Worm (Caenorhabditis elegans): ENCODE results near the gene F54D5.5.
"Not testable (repeated sequence)": the region's sequence is repeated elsewhere in the genome, so short reads cannot be mapped to it uniquely, and the experiment has no call there.

Gene F54D5.5

ce11 chrII:11537606-11538016 is 29.2 kb downstream of the F54D5.5 start:
- TF ChIP-seq ZK546.5 (tag; optimal IDR thresholded peaks at IDR 0.05) (no peak), nhr-11 (tag; optimal IDR thresholded peaks at IDR 0.05) (no peak), unc-55 (GFP tag; optimal IDR thresholded peaks at IDR 0.05) (no peak)

ce11 chrII:11537115-11537514 is 29.7 kb downstream of the F54D5.5 start:
- TF ChIP-seq sma-9 (GFP tag; optimal IDR thresholded peaks at IDR 0.05) (no peak), sma-9 (tag; optimal IDR thresholded peaks at IDR 0.05) (no peak), F13H6.1 (tag; optimal IDR thresholded peaks at IDR 0.05) (no peak), nhr-129 (tag; optimal IDR thresholded peaks at IDR 0.05) (no peak), nhr-12 (tag; optimal IDR thresholded peaks at IDR 0.05) (no peak), aly-2 (tag; optimal IDR thresholded peaks at IDR 0.05) (no peak), dmd-4 (tag; optimal IDR thresholded peaks at IDR 0.05) (no peak), ama-1 (optimal IDR thresholded peaks at IDR 0.05) (no peak), R02D3.7 (tag; optimal IDR thresholded peaks at IDR 0.05) (no peak), lin-13 (GFP tag; optimal IDR thresholded peaks at IDR 0.05) (no peak), zag-1 (tag; optimal IDR thresholded peaks at IDR 0.05) (no peak), sma-3 (GFP tag; optimal IDR thresholded peaks at IDR 0.05) (no peak), nhr-237 (tag; optimal IDR thresholded peaks at IDR 0.05) (no peak), nhr-11 (tag; optimal IDR thresholded peaks at IDR 0.05) (no peak), C34F6.9 (tag; optimal IDR thresholded peaks at IDR 0.05) (no peak), fos-1 (tag; optimal IDR thresholded peaks at IDR 0.05) (no peak), Y55F3AM.14 (GFP tag; optimal IDR thresholded peaks at IDR 0.05) (no peak), lin-39 (tag; optimal IDR thresholded peaks at IDR 0.05) (no peak)

ce11 chrII:11536505-11536904 is 30.3 kb downstream of the F54D5.5 start:
- no peak for TF ChIP-seq crh-2 (tag; optimal IDR thresholded peaks at IDR 0.05)
- no peak for TF ChIP-seq snpc-4 (tag; optimal IDR thresholded peaks at IDR 0.05)
- no peak for TF ChIP-seq C34F6.9 (tag; optimal IDR thresholded peaks at IDR 0.05)
- TF ChIP-seq mdl-1 (tag; optimal IDR thresholded peaks at IDR 0.05): no peak

ce11 chrII:11535924-11536323 is 30.9 kb downstream of the F54D5.5 start:
- TF ChIP-seq ceh-16 (tag; optimal IDR thresholded peaks at IDR 0.05) (no peak), skn-1 (tag; optimal IDR thresholded peaks at IDR 0.05) (no peak), aly-2 (tag; optimal IDR thresholded peaks at IDR 0.05) (no peak), nhr-23 (tag; optimal IDR thresholded peaks at IDR 0.05) (no peak), lin-11 (tag; optimal IDR thresholded peaks at IDR 0.05) (no peak), F13H6.1 (tag; optimal IDR thresholded peaks at IDR 0.05) (no peak), peb-1 (tag; optimal IDR thresholded peaks at IDR 0.05) (no peak), Y55F3AM.14 (GFP tag; optimal IDR thresholded peaks at IDR 0.05) (no peak), blmp-1 (tag; optimal IDR thresholded peaks at IDR 0.05; ENCODE audit: insufficient read depth) (no peak), nhr-237 (tag; optimal IDR thresholded peaks at IDR 0.05) (no peak), nhr-25 (tag; optimal IDR thresholded peaks at IDR 0.05) (no peak), ama-1 (optimal IDR thresholded peaks at IDR 0.05) (no peak), unc-55 (GFP tag; optimal IDR thresholded peaks at IDR 0.05) (no peak), zag-1 (tag; optimal IDR thresholded peaks at IDR 0.05) (no peak), sma-9 (GFP tag; optimal IDR thresholded peaks at IDR 0.05) (no peak), sma-9 (tag; optimal IDR thresholded peaks at IDR 0.05) (no peak), ztf-4 (tag; optimal IDR thresholded peaks at IDR 0.05) (no peak), nhr-12 (tag; optimal IDR thresholded peaks at IDR 0.05) (no peak), dmd-4 (tag; optimal IDR thresholded peaks at IDR 0.05) (no peak), mbf-1 (tag; optimal IDR thresholded peaks at IDR 0.05) (no peak)

ce11 chrII:11535429-11535828 is 31.4 kb downstream of the F54D5.5 start:
- no peak for TF ChIP-seq aly-2 (tag; optimal IDR thresholded peaks at IDR 0.05)
- TF ChIP-seq nhr-237 (tag; optimal IDR thresholded peaks at IDR 0.05): no peak
- no peak for TF ChIP-seq blmp-1 (tag; optimal IDR thresholded peaks at IDR 0.05; ENCODE audit: insufficient read depth)
- no peak for TF ChIP-seq ZK546.5 (tag; optimal IDR thresholded peaks at IDR 0.05)
- no peak for TF ChIP-seq unc-55 (GFP tag; optimal IDR thresholded peaks at IDR 0.05)

ce11 chrII:11534429-11535099 is 32.3 kb downstream of the F54D5.5 start, which contains the start of gene Y62F5A.12:
Gene Y62F5A.12 (minus strand): TSS chrII:11534479.
- TF ChIP-seq sem-4 (tag; optimal IDR thresholded peaks at IDR 0.05) (peak; percentile 50), zag-1 (tag; optimal IDR thresholded peaks at IDR 0.05) (peak; percentile 2), nhr-21 (tag; optimal IDR thresholded peaks at IDR 0.05) (peak; percentile 54), mdl-1 (tag; optimal IDR thresholded peaks at IDR 0.05) (peak in 1 of 2 experiments; percentile 58), sma-9 (GFP tag; optimal IDR thresholded peaks at IDR 0.05) (peak; percentile 88), Y55F3AM.14 (GFP tag; optimal IDR thresholded peaks at IDR 0.05) (peak; percentile 73), egl-27 (tag; optimal IDR thresholded peaks at IDR 0.05) (peak; percentile 64), nhr-129 (tag; optimal IDR thresholded peaks at IDR 0.05) (peak; percentile 69), F13H6.1 (tag; optimal IDR thresholded peaks at IDR 0.05) (peak; percentile 89), lin-11 (tag; optimal IDR thresholded peaks at IDR 0.05) (peak; percentile 39), ceh-82 (tag; optimal IDR thresholded peaks at IDR 0.05) (peak; percentile 65), gmeb-1 (tag; optimal IDR thresholded peaks at IDR 0.05) (peak; percentile 86), sma-3 (GFP tag; optimal IDR thresholded peaks at IDR 0.05) (peak; percentile 94), lin-13 (GFP tag; optimal IDR thresholded peaks at IDR 0.05) (peak; percentile 88), crh-2 (tag; optimal IDR thresholded peaks at IDR 0.05) (peak; percentile 71), lsy-2 (tag; optimal IDR thresholded peaks at IDR 0.05) (peak; percentile 59 to 81), C34F6.9 (tag; optimal IDR thresholded peaks at IDR 0.05) (peak; percentile 62), unc-55 (GFP tag; optimal IDR thresholded peaks at IDR 0.05) (peak; percentile 68), ztf-4 (tag; optimal IDR thresholded peaks at IDR 0.05) (peak; percentile 49), snpc-4 (tag; optimal IDR thresholded peaks at IDR 0.05) (peak; percentile 10), ZK546.5 (tag; optimal IDR thresholded peaks at IDR 0.05) (peak; percentile 38), nhr-6 (tag; optimal IDR thresholded peaks at IDR 0.05) (peak; percentile 5), nhr-25 (tag; optimal IDR thresholded peaks at IDR 0.05) (peak; percentile 52)
- not testable (repeated sequence) for TF ChIP-seq sma-9 (tag; optimal IDR thresholded peaks at IDR 0.05)

Measured in whole organism, L2 larva.